Fruit fly (Drosophila melanogaster): ENCODE data around the gene CG10466.

DNA sequence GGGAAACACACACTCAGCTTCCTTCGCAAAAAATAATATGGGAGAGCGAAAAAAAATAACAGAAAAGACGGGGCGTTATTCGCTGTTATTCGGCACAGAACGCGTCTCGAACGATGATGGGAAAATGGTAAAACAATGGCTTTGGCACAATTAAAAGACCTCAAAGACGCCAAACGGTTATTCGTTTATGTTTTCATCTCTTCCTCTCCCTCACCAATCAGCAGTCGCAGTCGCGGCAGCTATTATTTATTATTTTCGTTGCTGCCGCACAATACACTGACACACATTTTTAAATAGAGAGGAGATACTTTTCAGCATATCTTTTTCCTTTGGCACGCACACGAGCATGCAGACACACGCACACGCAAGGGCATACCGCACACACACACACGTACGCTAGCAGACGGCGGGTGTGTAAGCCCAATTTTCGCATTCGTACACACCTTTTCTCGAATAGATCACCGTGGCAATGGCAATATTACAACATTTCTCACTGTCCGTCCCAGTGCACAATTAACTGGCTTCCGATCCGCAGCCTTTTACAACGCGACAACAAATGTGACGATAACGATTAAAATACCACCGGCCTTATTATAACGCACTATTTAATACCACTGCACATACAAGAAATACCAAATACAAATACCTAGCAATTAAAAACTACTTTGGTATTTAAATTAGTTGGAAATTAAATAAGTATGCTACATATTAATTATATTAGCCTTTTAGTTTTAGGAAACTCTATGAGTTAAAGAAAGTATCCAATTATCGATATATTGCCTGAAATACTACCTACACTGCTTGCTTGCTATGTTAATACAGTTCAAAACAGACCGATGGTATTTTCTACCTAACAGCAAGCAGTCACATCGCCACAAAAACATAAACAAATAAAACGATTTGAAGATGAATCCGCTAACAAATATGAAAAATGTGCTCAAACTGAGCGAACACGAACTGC is at the start of gene CG10466, which contains the start of gene CdGAPr:
- TF ChIP-seq CG8301 (tag; optimal IDR thresholded peaks at IDR 0.05) = no peak
- TF ChIP-seq CG34367 (tag; optimal IDR thresholded peaks at IDR 0.05) = no peak
- no peak for TF ChIP-seq Pif1B (GFP tag; optimal IDR thresholded peaks at IDR 0.05)
- TF ChIP-seq CG13204 (GFP tag; optimal IDR thresholded peaks at IDR 0.05) = no peak
- TF ChIP-seq CG9948 (tag; optimal IDR thresholded peaks at IDR 0.05) = no peak
- TF ChIP-seq rn (GFP tag; IDR thresholded peaks at IDR 0.05) = no peak
- no peak for TF ChIP-seq CG32121 (GFP tag; IDR thresholded peaks at IDR 0.05)
- peak; percentile 41; the same call in 2 of the 3 replicates for TF ChIP-seq CG4496 (GFP tag; IDR thresholded peaks at IDR 0.05)
- no peak for TF ChIP-seq gl (tag; optimal IDR thresholded peaks at IDR 0.05)
- no peak for TF ChIP-seq CG10348 (GFP tag; IDR thresholded peaks at IDR 0.05)
- no peak for TF ChIP-seq Pif1A (GFP tag; optimal IDR thresholded peaks at IDR 0.05)
- TF ChIP-seq CG8159 (tag; optimal IDR thresholded peaks at IDR 0.05) = no peak
- TF ChIP-seq CG14655 (GFP tag; optimal IDR thresholded peaks at IDR 0.05) = no peak

Data from whole organism, pupa.